Worm (Caenorhabditis elegans) whole organism, young adult: ENCODE data around the gene clec-227.

ENCODE experiments used
- D2030.7 ChIP-seq: fragments of 200-800 bp; sonication (Bioruptor generic); IDR thresholded peaks from 2 replicates; pipeline ENCODE4 v1.3.6; 2022; ENCODE audit warnings: missing genetic modification reagents, missing genetic modification characterization, missing compliant biosample characterization
- T07F8.4 ChIP-seq: sonication (generic microtip); optimal IDR thresholded peaks from 2 replicates; lab custom pipeline; 2016; ENCODE audit warnings: mild to moderate bottlenecking, missing genetic modification characterization, moderate library complexity, missing compliant biosample characterization
- athp-1 ChIP-seq: sonication (generic microtip); optimal IDR thresholded peaks from 2 replicates; lab custom pipeline; 2017; ENCODE audit warnings: mild to moderate bottlenecking, missing genetic modification characterization, missing compliant biosample characterization
- attf-5 ChIP-seq: fragments of 200-800 bp; sonication (Bioruptor generic); optimal IDR thresholded peaks from 2 replicates; lab custom pipeline; 2018; ENCODE audit warnings: mild to moderate bottlenecking, missing genetic modification characterization, missing compliant biosample characterization
- cebp-2 ChIP-seq: fragments of 200-800 bp; sonication (Bioruptor generic); IDR thresholded peaks from 2 replicates; pipeline ENCODE4 v1.3.6; 2022; ENCODE audit warnings: missing genetic modification characterization, missing compliant biosample characterization
- fkh-3 ChIP-seq: sonication (generic microtip); optimal IDR thresholded peaks from 2 replicates; lab custom pipeline; 2016; ENCODE audit warnings: mild to moderate bottlenecking, missing genetic modification characterization, missing compliant biosample characterization
- him-1 ChIP-seq: sonication (generic microtip); optimal IDR thresholded peaks from 2 replicates; lab custom pipeline; 2016; ENCODE audit warnings: missing genotype, missing genetic modification reagents, missing genetic modification characterization, missing compliant biosample characterization
- let-526 ChIP-seq: fragments of 200-800 bp; sonication (Bioruptor generic); IDR thresholded peaks from 2 replicates; pipeline ENCODE4 v1.3.6; 2022; ENCODE audit warnings: missing genetic modification reagents, missing genetic modification characterization, missing compliant biosample characterization
- lin-26 ChIP-seq: fragments of 200-800 bp; sonication (Bioruptor generic); IDR thresholded peaks from 2 replicates; pipeline ENCODE4 v1.3.6; 2022; ENCODE audit warnings: missing genetic modification reagents, missing genetic modification characterization, missing compliant biosample characterization
- lin-35 ChIP-seq, 3 experiments: fragments of 150-350 bp in 2 of 3; sonication (generic microtip) in 1 of 3; optimal IDR thresholded peaks; 2 replicates each; lab custom pipeline; 2014 to 2018; ENCODE audit warnings: missing biosample characterization in 3 of 3, missing genetic modification characterization in 3 of 3, missing genetic modification reagents in 3 of 3
- lir-1 ChIP-seq: fragments of 200-800 bp; sonication (Bioruptor generic); conservative IDR thresholded peaks from 2 replicates; pipeline ENCODE4 v1.3.6; 2022; ENCODE audit warnings: missing genetic modification reagents, missing genetic modification characterization, missing compliant biosample characterization
- mes-4 ChIP-seq: sonication (generic microtip); optimal IDR thresholded peaks from 2 replicates; lab custom pipeline; 2016; ENCODE audit warnings: missing genotype, missing genetic modification characterization, missing compliant biosample characterization
- unc-130 ChIP-seq: sonication (generic microtip); optimal IDR thresholded peaks from 2 replicates; lab custom pipeline; 2016; ENCODE audit warnings: missing genetic modification reagents, missing genetic modification characterization, missing compliant biosample characterization
- unc-62 ChIP-seq: fragments of 150-350 bp; optimal IDR thresholded peaks from 2 replicates; lab custom pipeline; 2014; ENCODE audit warnings: missing biosample characterization, missing genetic modification reagents, missing genetic modification characterization

DNA sequence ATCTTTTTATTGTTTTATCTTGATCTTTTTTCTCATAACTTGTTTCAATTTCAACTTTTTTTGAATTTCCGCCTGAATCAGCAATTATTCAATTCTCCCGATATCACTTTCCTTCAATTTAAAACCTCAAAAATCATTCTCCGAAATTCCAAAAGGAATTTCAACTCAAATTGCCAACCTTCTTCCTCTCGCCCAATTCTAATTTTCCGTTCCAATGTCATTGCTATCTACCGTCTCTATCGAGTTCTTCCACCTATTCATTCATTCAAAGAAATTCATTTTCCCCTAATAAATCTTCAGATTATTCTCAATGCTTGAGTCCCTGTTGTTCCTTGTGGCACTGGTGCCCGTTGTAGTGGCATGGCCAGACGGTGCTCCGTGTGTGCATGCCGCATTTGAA lies 31.5 kb upstream of the clec-227 start, which contains the start of gene F23B12.4:
- no peak for TF ChIP-seq lir-1
- TF ChIP-seq attf-5: no peak
- no peak for TF ChIP-seq lin-35 (GFP tag; optimal IDR thresholded peaks at IDR 0.05; lab: Kevin White, UChicago)
- no peak for TF ChIP-seq D2030.7 (GFP tag; lab: Robert Waterston, UW)
- TF ChIP-seq unc-62 (GFP tag; lab: Kevin White, UChicago): no peak
- no peak for TF ChIP-seq fkh-3 (tag; lab: Kevin White, UChicago)
- no peak for TF ChIP-seq T07F8.4 (tag; lab: Kevin White, UChicago)
- TF ChIP-seq let-526: no peak
- TF ChIP-seq mes-4 (tag; lab: Kevin White, UChicago): no peak
- no peak for TF ChIP-seq unc-130 (GFP tag; lab: Kevin White, UChicago)
- no peak for TF ChIP-seq him-1 (tag; lab: Kevin White, UChicago)
- TF ChIP-seq athp-1 (tag; lab: Kevin White, UChicago): no peak
- no peak for TF ChIP-seq cebp-2 (GFP tag; lab: Robert Waterston, UW)
- TF ChIP-seq lin-26 (GFP tag; lab: Robert Waterston, UW): no peak
